Worm (Caenorhabditis elegans) whole organism, mixed stage, embryonic: Measurements from ENCODE around the gene C38C6.3.

ENCODE experiments used
- M03D4.4 ChIP-seq: sonication (generic microtip); optimal IDR thresholded peaks from 2 replicates; lab custom pipeline; 2017; ENCODE audit warnings: mild to moderate bottlenecking, missing genetic modification characterization, missing compliant biosample characterization
- bed-3 ChIP-seq: fragments of 200-800 bp; sonication (Bioruptor generic); optimal IDR thresholded peaks from 3 replicates; lab custom pipeline; 2018; ENCODE audit warnings: mild to moderate bottlenecking, missing genetic modification characterization, moderate library complexity, missing compliant biosample characterization
- ceh-39 ChIP-seq: fragments of 150-350 bp; optimal IDR thresholded peaks from 2 replicates; lab custom pipeline; 2014; ENCODE audit warnings: missing biosample characterization, missing genetic modification characterization
- ceh-43 ChIP-seq: fragments of 200-800 bp; sonication (Bioruptor generic); optimal IDR thresholded peaks from 2 replicates; lab custom pipeline; 2018; ENCODE audit warnings: mild to moderate bottlenecking, missing genetic modification characterization, moderate library complexity, missing compliant biosample characterization
- ceh-83 ChIP-seq: fragments of 200-800 bp; sonication (Bioruptor generic); optimal IDR thresholded peaks from 2 replicates; lab custom pipeline; 2018; ENCODE audit warnings: mild to moderate bottlenecking, missing genetic modification characterization, missing compliant biosample characterization
- ces-1 ChIP-seq: fragments of 150-350 bp; optimal IDR thresholded peaks from 2 replicates; lab custom pipeline; 2014; ENCODE audit warnings: missing biosample characterization, missing genetic modification reagents, missing genetic modification characterization
- cnd-1 ChIP-seq: fragments of 200-800 bp; sonication (Bioruptor generic); optimal IDR thresholded peaks from 2 replicates; lab custom pipeline; 2018; ENCODE audit warnings: mild to moderate bottlenecking, missing genetic modification characterization, missing compliant biosample characterization
- drap-1 ChIP-seq: fragments of 200-800 bp; sonication (Bioruptor generic); optimal IDR thresholded peaks from 3 replicates; lab custom pipeline; 2018; ENCODE audit warnings: mild to moderate bottlenecking, missing genetic modification characterization, missing compliant biosample characterization
- elt-1 ChIP-seq: sonication (generic microtip); optimal IDR thresholded peaks from 2 replicates; lab custom pipeline; 2017; ENCODE audit warnings: missing genetic modification characterization, mild to moderate bottlenecking, missing compliant biosample characterization, antibody characterized with exemption, moderate library complexity, borderline replicate concordance; ENCODE audit not compliant: insufficient read depth
- elt-3 ChIP-seq: fragments of 150-350 bp; optimal IDR thresholded peaks from 2 replicates; lab custom pipeline; 2014; ENCODE audit warnings: missing biosample characterization, missing genetic modification characterization
- flh-1 ChIP-seq: fragments of 200-800 bp; sonication (Bioruptor generic); optimal IDR thresholded peaks from 2 replicates; lab custom pipeline; 2018; ENCODE audit warnings: mild to moderate bottlenecking, missing genetic modification characterization, moderate library complexity, missing compliant biosample characterization
- ham-2 ChIP-seq: fragments of 200-800 bp; sonication (Bioruptor generic); optimal IDR thresholded peaks from 2 replicates; lab custom pipeline; 2018; ENCODE audit warnings: mild to moderate bottlenecking, missing genetic modification characterization, missing compliant biosample characterization
- hlh-1 ChIP-seq: fragments of 150-350 bp; optimal IDR thresholded peaks from 2 replicates; lab custom pipeline; 2014; ENCODE audit warnings: missing biosample characterization, missing genetic modification reagents, missing genetic modification characterization
- lin-13 ChIP-seq: fragments of 150-350 bp; optimal IDR thresholded peaks from 2 replicates; lab custom pipeline; 2014; ENCODE audit warnings: missing biosample characterization, missing genetic modification characterization
- lin-32 ChIP-seq: fragments of 200-800 bp; sonication (Bioruptor generic); optimal IDR thresholded peaks from 2 replicates; lab custom pipeline; 2018; ENCODE audit warnings: mild to moderate bottlenecking, missing genetic modification characterization, missing compliant biosample characterization
- lsy-2 ChIP-seq: fragments of 150-350 bp; optimal IDR thresholded peaks from 2 replicates; lab custom pipeline; 2014; ENCODE audit warnings: missing biosample characterization, missing genetic modification characterization
- mab-5 ChIP-seq: fragments of 150-350 bp; optimal IDR thresholded peaks from 2 replicates; lab custom pipeline; 2014; ENCODE audit warnings: missing biosample characterization, missing genetic modification characterization
- mep-1 ChIP-seq: fragments of 150-350 bp; optimal IDR thresholded peaks from 2 replicates; lab custom pipeline; 2017; ENCODE audit warnings: missing biosample characterization, missing genetic modification reagents, missing genetic modification characterization, inconsistent platforms
- mls-2 ChIP-seq: sonication (generic microtip); optimal IDR thresholded peaks from 2 replicates; lab custom pipeline; 2016; ENCODE audit warnings: mild to moderate bottlenecking, missing genetic modification characterization, moderate library complexity, missing compliant biosample characterization
- nhr-12 ChIP-seq: fragments of 150-350 bp; optimal IDR thresholded peaks from 2 replicates; lab custom pipeline; 2014; ENCODE audit warnings: missing biosample characterization, missing genetic modification characterization
- nhr-2 ChIP-seq: fragments of 150-350 bp; optimal IDR thresholded peaks from 2 replicates; lab custom pipeline; 2014; ENCODE audit warnings: missing biosample characterization, missing genetic modification characterization
- nhr-237 ChIP-seq: fragments of 150-350 bp; optimal IDR thresholded peaks from 2 replicates; lab custom pipeline; 2014; ENCODE audit warnings: missing biosample characterization, missing genetic modification characterization
- nhr-76 ChIP-seq: sonication (generic microtip); optimal IDR thresholded peaks from 2 replicates; lab custom pipeline; 2017; ENCODE audit warnings: missing biosample characterization, missing genetic modification characterization
- pha-4 ChIP-seq: fragments of 150-350 bp; optimal IDR thresholded peaks from 2 replicates; lab custom pipeline; 2018; ENCODE audit warnings: missing biosample characterization, missing genetic modification reagents, missing genetic modification characterization
- sem-2 ChIP-seq: fragments of 200-800 bp; sonication (Bioruptor generic); optimal IDR thresholded peaks from 2 replicates; lab custom pipeline; 2018; ENCODE audit warnings: mild to moderate bottlenecking, missing genetic modification characterization, missing compliant biosample characterization
- snpc-4 ChIP-seq: fragments of 150-350 bp; optimal IDR thresholded peaks from 2 replicates; lab custom pipeline; 2014; ENCODE audit warnings: missing biosample characterization, missing genetic modification characterization
- sptf-1 ChIP-seq: sonication (generic microtip); optimal IDR thresholded peaks from 2 replicates; lab custom pipeline; 2017; ENCODE audit warnings: mild to moderate bottlenecking, missing genetic modification characterization, moderate library complexity, missing compliant biosample characterization
- tbx-8 ChIP-seq: fragments of 200-800 bp; sonication (Bioruptor generic); optimal IDR thresholded peaks from 2 replicates; lab custom pipeline; 2018; ENCODE audit warnings: mild to moderate bottlenecking, missing genetic modification characterization, moderate library complexity, missing compliant biosample characterization
- unc-120 ChIP-seq: sonication (generic microtip); optimal IDR thresholded peaks from 2 replicates; lab custom pipeline; 2017; ENCODE audit warnings: missing genetic modification characterization, missing compliant biosample characterization; ENCODE audit not compliant: poor library complexity, severe bottlenecking
- unc-62 ChIP-seq: fragments of 150-350 bp; optimal IDR thresholded peaks from 2 replicates; lab custom pipeline; 2014; ENCODE audit warnings: missing biosample characterization, missing genetic modification reagents, missing genetic modification characterization
- zip-8 ChIP-seq: fragments of 150-350 bp; optimal IDR thresholded peaks from 2 replicates; lab custom pipeline; 2014; ENCODE audit warnings: missing biosample characterization, missing genetic modification characterization
- ztf-11 ChIP-seq: fragments of 150-350 bp; optimal IDR thresholded peaks from 2 replicates; lab custom pipeline; 2014; ENCODE audit warnings: missing biosample characterization, missing genetic modification characterization

C38C6.3 gene

DNA sequence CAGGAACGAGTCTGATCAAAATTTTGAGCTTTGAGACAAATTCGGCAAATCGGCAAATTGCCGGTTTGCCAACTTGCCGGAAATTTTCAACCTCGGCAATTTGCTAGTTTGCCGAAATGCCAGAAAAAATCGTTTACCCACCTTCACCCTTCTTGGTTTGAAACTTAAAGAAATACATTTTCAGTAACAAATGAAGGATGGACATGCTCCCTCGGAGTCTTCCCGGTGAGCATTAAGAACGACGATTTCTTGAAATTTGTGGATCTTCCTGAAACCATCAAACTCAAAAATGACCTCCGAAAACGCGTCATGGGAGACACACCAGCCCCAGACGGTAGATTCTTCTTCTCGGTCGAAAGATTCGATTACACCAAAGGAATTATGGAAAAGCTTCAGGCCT is 30.2 kb upstream of the C38C6.3 start:
- TF ChIP-seq sptf-1 (tag; lab: Kevin White, UChicago) (no peak), tbx-8 (GFP tag; lab: Kevin White, UChicago) (no peak), ham-2 (GFP tag; lab: Kevin White, UChicago) (no peak), nhr-12 (tag; lab: Kevin White, UChicago) (no peak), snpc-4 (tag; lab: Kevin White, UChicago) (no peak)

DNA sequence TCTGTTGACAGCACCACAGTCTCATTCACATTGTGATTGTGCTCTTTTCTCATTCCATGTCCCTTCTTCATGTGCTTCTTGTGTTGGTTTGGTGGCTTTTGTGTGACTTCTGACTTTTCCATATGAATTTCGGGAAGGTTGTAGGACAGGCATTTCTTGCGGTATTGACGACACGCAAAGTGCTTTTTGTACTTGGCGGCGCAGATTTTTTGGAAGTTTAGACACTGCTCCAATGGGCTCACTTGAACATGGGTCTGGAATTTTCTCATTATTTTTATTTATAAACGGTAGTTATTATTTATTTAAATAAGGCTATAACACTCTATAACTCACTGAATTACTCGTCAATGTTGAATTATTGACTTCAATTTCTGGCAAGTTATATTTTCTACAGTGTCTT is 28.7 kb upstream of the C38C6.3 start:
- TF ChIP-seq mls-2 (no peak), ces-1 (GFP tag; lab: Kevin White, UChicago) (no peak), nhr-12 (tag; lab: Kevin White, UChicago) (no peak), cnd-1 (tag; lab: Kevin White, UChicago) (no peak), ceh-43 (no peak), ham-2 (GFP tag; lab: Kevin White, UChicago) (no peak), unc-120 (tag; lab: Kevin White, UChicago) (no peak), unc-62 (GFP tag; lab: Kevin White, UChicago) (no peak), mab-5 (tag; lab: Kevin White, UChicago) (no peak), M03D4.4 (tag; lab: Kevin White, UChicago) (no peak), lsy-2 (tag; lab: Kevin White, UChicago) (no peak), nhr-237 (tag; lab: Kevin White, UChicago) (no peak), zip-8 (tag; lab: Kevin White, UChicago) (no peak), lin-32 (no peak), nhr-2 (tag; lab: Kevin White, UChicago) (no peak), drap-1 (no peak), bed-3 (GFP tag; lab: Kevin White, UChicago) (no peak), elt-3 (tag; lab: Kevin White, UChicago) (no peak)

DNA sequence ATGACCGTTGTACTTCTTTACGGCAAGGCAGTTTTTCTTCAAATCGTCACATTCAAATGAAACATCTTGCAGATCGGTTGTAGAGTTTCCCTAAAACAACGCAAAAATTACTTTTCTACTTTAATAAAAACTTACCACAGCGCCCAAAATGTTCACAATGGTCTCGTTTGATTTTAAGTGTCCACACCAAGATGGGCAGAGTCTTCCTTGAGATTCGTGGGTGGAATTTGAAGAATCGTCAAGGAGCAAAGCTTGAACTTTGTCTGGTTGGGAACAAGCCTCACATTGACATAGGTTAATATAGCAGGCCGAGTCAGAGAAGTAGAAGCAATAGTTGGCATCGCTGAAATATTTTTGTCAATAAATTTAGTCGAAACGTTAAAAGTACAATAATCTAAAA is 27.9 kb upstream of the C38C6.3 start:
- TF ChIP-seq nhr-2 (tag; lab: Kevin White, UChicago) (no peak), mab-5 (tag; lab: Kevin White, UChicago) (no peak), elt-3 (tag; lab: Kevin White, UChicago) (no peak), ztf-11 (no peak), ceh-83 (GFP tag; lab: Kevin White, UChicago) (no peak), elt-1 (tag; lab: Kevin White, UChicago) (no peak), bed-3 (GFP tag; lab: Kevin White, UChicago) (no peak), nhr-237 (tag; lab: Kevin White, UChicago) (no peak), ham-2 (GFP tag; lab: Kevin White, UChicago) (no peak), lin-32 (no peak), ceh-39 (tag; lab: Kevin White, UChicago) (no peak), hlh-1 (tag; lab: Kevin White, UChicago) (no peak), mls-2 (no peak), snpc-4 (tag; lab: Kevin White, UChicago) (no peak), sptf-1 (tag; lab: Kevin White, UChicago) (no peak), lsy-2 (tag; lab: Kevin White, UChicago) (no peak), mep-1 (tag; lab: Kevin White, UChicago) (no peak), flh-1 (GFP tag; lab: Kevin White, UChicago) (no peak), ceh-43 (no peak), ces-1 (GFP tag; lab: Kevin White, UChicago) (no peak)

DNA sequence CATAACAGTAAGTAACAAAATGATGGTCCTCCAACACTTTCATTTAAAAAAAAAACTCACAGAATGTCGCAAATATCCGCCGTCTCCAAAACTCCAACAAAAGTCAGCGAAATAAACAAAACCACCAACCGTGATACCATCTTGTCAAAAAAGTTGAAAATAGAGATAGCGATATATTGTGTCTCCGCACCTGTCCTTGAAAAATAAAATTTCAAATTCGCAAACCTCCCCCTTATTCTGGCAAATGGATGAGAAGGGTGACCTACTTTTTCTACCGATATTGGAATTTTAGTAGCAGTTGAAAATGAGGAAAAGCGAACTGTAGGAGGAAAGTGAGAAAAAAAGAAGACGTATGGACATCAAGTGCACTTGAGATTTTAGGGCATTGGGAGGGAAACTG is 27.4 kb upstream of the C38C6.3 start, which contains the start of gene F19H8.2:
Gene F19H8.2, minus strand, starts transcription at position 391 of the 400 bp plus-strand sequence.
- no peak for TF ChIP-seq ztf-11
- TF ChIP-seq mls-2 = no peak
- TF ChIP-seq ceh-43 = no peak
- TF ChIP-seq ces-1 (GFP tag; lab: Kevin White, UChicago) = no peak
- TF ChIP-seq ceh-39 (tag; lab: Kevin White, UChicago) = no peak

DNA sequence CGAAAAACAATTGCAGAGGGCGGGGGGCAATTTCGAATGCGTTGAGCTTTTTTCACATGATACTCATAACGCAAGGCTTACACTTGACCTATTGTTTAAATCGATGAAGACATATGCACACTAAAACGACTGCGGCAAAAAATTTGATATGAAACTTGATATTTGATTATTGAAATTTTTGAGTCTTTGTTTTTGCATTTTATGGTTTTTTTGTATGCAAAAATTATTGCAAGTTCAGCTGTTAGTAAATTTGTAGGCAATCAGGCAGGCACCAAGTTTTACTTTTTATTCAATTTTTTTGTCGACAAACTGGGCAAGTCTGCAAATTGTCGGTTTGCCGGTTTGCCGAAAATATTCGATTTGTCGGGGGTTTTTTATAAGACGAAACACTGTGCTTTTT is 26.8 kb upstream of the C38C6.3 start, which contains the start of gene arl-3:
Gene arl-3, plus strand, starts transcription at position 301 of the 400 bp plus-strand sequence.
- TF ChIP-seq elt-3 (tag; lab: Kevin White, UChicago) = no peak
- TF ChIP-seq ham-2 (GFP tag; lab: Kevin White, UChicago) = no peak
- TF ChIP-seq nhr-76 (tag; lab: Kevin White, UChicago) = no peak
- TF ChIP-seq pha-4 (tag; lab: Kevin White, UChicago) = no peak
- TF ChIP-seq ceh-39 (tag; lab: Kevin White, UChicago) = no peak
- no peak for TF ChIP-seq lin-13 (tag; lab: Kevin White, UChicago)
- no peak for TF ChIP-seq ceh-83 (GFP tag; lab: Kevin White, UChicago)
- no peak for TF ChIP-seq unc-120 (tag; lab: Kevin White, UChicago)
- no peak for TF ChIP-seq sem-2
- no peak for TF ChIP-seq M03D4.4 (tag; lab: Kevin White, UChicago)
- no peak for TF ChIP-seq mls-2
- TF ChIP-seq nhr-2 (tag; lab: Kevin White, UChicago) = no peak
- TF ChIP-seq ces-1 (GFP tag; lab: Kevin White, UChicago) = no peak
- no peak for TF ChIP-seq nhr-12 (tag; lab: Kevin White, UChicago)
- TF ChIP-seq mab-5 (tag; lab: Kevin White, UChicago) = no peak
- TF ChIP-seq bed-3 (GFP tag; lab: Kevin White, UChicago) = no peak
